Worm (Caenorhabditis elegans): ENCODE data around the gene clec-122.
"Not testable (repeated sequence)": the region's sequence is repeated elsewhere in the genome, so short reads cannot be mapped to it uniquely, and the experiment has no call there.

ce11 chrII:3126741-3127140 is 20.9 kb downstream of the clec-122 start, which contains the start of gene ins-31:
- not testable (repeated sequence) for TF ChIP-seq ama-1 (optimal IDR thresholded peaks at IDR 0.05); ceh-13 (GFP tag; optimal IDR thresholded peaks at IDR 0.05); hnd-1 (tag; optimal IDR thresholded peaks at IDR 0.05); tbx-11 (GFP tag; IDR thresholded peaks at IDR 0.05); B0310.2 (tag; optimal IDR thresholded peaks at IDR 0.05); ets-7 (tag; optimal IDR thresholded peaks at IDR 0.05); flt-1 (GFP tag; IDR thresholded peaks at IDR 0.05); sea-1 (GFP tag; conservative IDR thresholded peaks at IDR 0.05); ceh-36 (tag; optimal IDR thresholded peaks at IDR 0.05); hmbx-1 (tag; optimal IDR thresholded peaks at IDR 0.05); tra-4 (tag; optimal IDR thresholded peaks at IDR 0.05)

All from whole organism, early embryonic.